Fruit fly (Drosophila melanogaster) S2 (cell line): ENCODE data around the gene CG1273.

ENCODE experiments used
- CG8478 ChIP-seq: fragments of >200 bp; optimal IDR thresholded peaks from 2 replicates; lab custom pipeline; 2018
- CTCF ChIP-seq, 2 experiments: fragments of >200 bp; optimal IDR thresholded peaks; 2 replicates each; lab custom pipeline; 2018

dm6 chr3L:4264963-4265362, 1.4 kb downstream of the CG1273 start:
- no peak for TF ChIP-seq CG8478
- TF ChIP-seq CTCF (optimal IDR thresholded peaks at IDR 0.05; lab: Kevin White, UChicago), result no peak
